Worm (Caenorhabditis elegans) whole organism, late embryonic: ENCODE measurements around the gene cyp-33C9.

Experiments
- C38D4.7 ChIP-seq: fragments of 200-800 bp; sonication (Bioruptor generic); optimal IDR thresholded peaks from 2 replicates; lab custom pipeline; 2018; ENCODE audit warnings: mild to moderate bottlenecking, missing genetic modification characterization, moderate library complexity, missing compliant biosample characterization
- T23F11.4 ChIP-seq: fragments of 200-800 bp; sonication (Bioruptor generic); optimal IDR thresholded peaks from 2 replicates; lab custom pipeline; 2018; ENCODE audit warnings: mild to moderate bottlenecking, missing genetic modification characterization, missing compliant biosample characterization
- ama-1 ChIP-seq: fragments of 150-350 bp; optimal IDR thresholded peaks from 2 replicates; lab custom pipeline; 2014
- ceh-14 ChIP-seq: sonication (generic microtip); optimal IDR thresholded peaks from 2 replicates; lab custom pipeline; 2016; ENCODE audit warnings: missing genotype, missing genetic modification characterization, missing compliant biosample characterization
- ceh-19 ChIP-seq: fragments of 200-800 bp; sonication (Bioruptor generic); optimal IDR thresholded peaks from 2 replicates; lab custom pipeline; 2018; ENCODE audit warnings: mild to moderate bottlenecking, missing genetic modification characterization, missing compliant biosample characterization
- ceh-22 ChIP-seq: sonication (generic microtip); optimal IDR thresholded peaks from 2 replicates; lab custom pipeline; 2017; ENCODE audit warnings: missing biosample characterization, missing genetic modification characterization
- ceh-45 ChIP-seq: fragments of 200-800 bp; sonication (Bioruptor generic); IDR thresholded peaks from 2 replicates; pipeline ENCODE4 v1.3.6; 2022; ENCODE audit warnings: missing genetic modification reagents, missing genetic modification characterization, missing compliant biosample characterization
- ceh-48 ChIP-seq: sonication (generic microtip); optimal IDR thresholded peaks from 2 replicates; lab custom pipeline; 2016; ENCODE audit warnings: missing genetic modification characterization, inconsistent platforms, missing compliant biosample characterization
- ceh-6 ChIP-seq: fragments of 200-800 bp; sonication (Bioruptor generic); optimal IDR thresholded peaks from 2 replicates; lab custom pipeline; 2018; ENCODE audit warnings: mild to moderate bottlenecking, missing genetic modification characterization, missing compliant biosample characterization
- ceh-9 ChIP-seq: sonication (generic microtip); optimal IDR thresholded peaks from 2 replicates; lab custom pipeline; 2016; ENCODE audit warnings: mild to moderate bottlenecking, missing genetic modification characterization, inconsistent platforms, missing compliant biosample characterization
- che-1 ChIP-seq: sonication (generic microtip); optimal IDR thresholded peaks from 2 replicates; lab custom pipeline; 2016; ENCODE audit warnings: mild to moderate bottlenecking, missing genetic modification characterization, missing compliant biosample characterization
- dve-1 ChIP-seq: sonication (generic microtip); optimal IDR thresholded peaks from 2 replicates; lab custom pipeline; 2017; ENCODE audit warnings: antibody characterized with exemption, mild to moderate bottlenecking, missing genetic modification characterization, missing compliant biosample characterization
- elt-2 ChIP-seq: sonication (generic microtip); optimal IDR thresholded peaks from 2 replicates; lab custom pipeline; 2016; ENCODE audit warnings: missing genetic modification reagents, missing genetic modification characterization, missing compliant biosample characterization
- ets-4 ChIP-seq: sonication (generic microtip); optimal IDR thresholded peaks from 2 replicates; lab custom pipeline; 2016; ENCODE audit warnings: missing genetic modification characterization, missing compliant biosample characterization
- eyg-1 ChIP-seq: sonication (generic microtip); optimal IDR thresholded peaks from 2 replicates; lab custom pipeline; 2016; ENCODE audit warnings: missing genotype, missing genetic modification characterization, missing compliant biosample characterization
- hlh-13 ChIP-seq: fragments of 200-800 bp; sonication (Bioruptor generic); optimal IDR thresholded peaks from 2 replicates; lab custom pipeline; 2018; ENCODE audit warnings: mild to moderate bottlenecking, missing genetic modification characterization, missing compliant biosample characterization
- hlh-15 ChIP-seq: sonication (generic microtip); optimal IDR thresholded peaks from 2 replicates; lab custom pipeline; 2016; ENCODE audit warnings: missing genetic modification characterization, missing compliant biosample characterization
- hlh-30 ChIP-seq: sonication (generic microtip); optimal IDR thresholded peaks from 2 replicates; lab custom pipeline; 2017; ENCODE audit warnings: antibody characterized with exemption, missing genetic modification characterization, missing compliant biosample characterization; ENCODE audit not compliant: insufficient read depth
- hlh-8 ChIP-seq: sonication (generic microtip); optimal IDR thresholded peaks from 2 replicates; lab custom pipeline; 2016; ENCODE audit warnings: missing genotype, missing genetic modification characterization, missing compliant biosample characterization
- lim-6 ChIP-seq: sonication (generic microtip); optimal IDR thresholded peaks from 2 replicates; lab custom pipeline; 2016; ENCODE audit warnings: missing genetic modification characterization, missing compliant biosample characterization
- mec-3 ChIP-seq: sonication (generic microtip); optimal IDR thresholded peaks from 2 replicates; lab custom pipeline; 2016; ENCODE audit warnings: borderline replicate concordance, missing genetic modification characterization, missing compliant biosample characterization
- nhr-232 ChIP-seq: sonication (generic microtip); optimal IDR thresholded peaks from 2 replicates; lab custom pipeline; 2016; ENCODE audit warnings: missing genetic modification characterization, missing compliant biosample characterization
- npax-4 ChIP-seq: sonication (generic microtip); optimal IDR thresholded peaks from 2 replicates; lab custom pipeline; 2016; ENCODE audit warnings: missing genetic modification characterization, missing compliant biosample characterization
- pag-3 ChIP-seq: sonication (generic microtip); optimal IDR thresholded peaks from 2 replicates; lab custom pipeline; 2016; ENCODE audit warnings: missing compliant biosample characterization, missing genetic modification characterization, borderline replicate concordance
- pat-9 ChIP-seq: fragments of 200-800 bp; sonication (Bioruptor generic); optimal IDR thresholded peaks from 2 replicates; lab custom pipeline; 2018; ENCODE audit warnings: mild to moderate bottlenecking, missing genetic modification characterization, moderate library complexity, missing compliant biosample characterization
- pha-4 ChIP-seq: fragments of 150-350 bp; optimal IDR thresholded peaks from 2 replicates; lab custom pipeline; 2018; ENCODE audit warnings: missing biosample characterization, missing genetic modification reagents, missing genetic modification characterization
- pqm-1 ChIP-seq: sonication (generic microtip); optimal IDR thresholded peaks from 2 replicates; lab custom pipeline; 2016; ENCODE audit warnings: missing genetic modification characterization, missing compliant biosample characterization
- sdc-2 ChIP-seq: sonication (generic microtip); optimal IDR thresholded peaks from 2 replicates; lab custom pipeline; 2016; ENCODE audit warnings: missing genotype, missing genetic modification characterization, missing compliant biosample characterization
- syd-9 ChIP-seq: sonication (generic microtip); optimal IDR thresholded peaks from 2 replicates; lab custom pipeline; 2016; ENCODE audit warnings: mild to moderate bottlenecking, missing genetic modification characterization, moderate library complexity, missing compliant biosample characterization
- tbx-2 ChIP-seq: sonication (generic microtip); optimal IDR thresholded peaks from 2 replicates; lab custom pipeline; 2016; ENCODE audit warnings: missing genetic modification characterization, missing compliant biosample characterization
- tbx-7 ChIP-seq: sonication (generic microtip); optimal IDR thresholded peaks from 2 replicates; lab custom pipeline; 2016; ENCODE audit warnings: missing genotype, missing genetic modification characterization, missing compliant biosample characterization
- ttx-3 ChIP-seq: sonication (generic microtip); optimal IDR thresholded peaks from 2 replicates; lab custom pipeline; 2016; ENCODE audit warnings: missing genetic modification reagents, missing genetic modification characterization, missing compliant biosample characterization
- unc-3 ChIP-seq, 2 experiments: fragments of 200-800 bp in 1 of 2; sonication (Bioruptor generic) in 1 of 2; sonication (generic microtip) in 1 of 2; conservative IDR thresholded peaks in 1 of 2; optimal IDR thresholded peaks in 1 of 2; 2 replicates each; pipeline versions ENCODE4 v1.3.6 to Lab custom; 2016 to 2022; ENCODE audit warnings: missing compliant biosample characterization in 2 of 2, missing genetic modification characterization in 2 of 2, missing genetic modification reagents in 1 of 2
- ztf-16 ChIP-seq: sonication (generic microtip); optimal IDR thresholded peaks from 2 replicates; lab custom pipeline; 2017; ENCODE audit warnings: missing genetic modification characterization, missing compliant biosample characterization

Gene cyp-33C9

ce11 chrV:3122403-3122802 is 28.0 kb upstream of the cyp-33C9 start:
- no peak for TF ChIP-seq npax-4 (tag; lab: Kevin White, UChicago)
- no peak for TF ChIP-seq ceh-45 (GFP tag; lab: Robert Waterston, UW)
- TF ChIP-seq syd-9 (tag; lab: Kevin White, UChicago): no peak

ce11 chrV:3121743-3122142 is 27.4 kb upstream of the cyp-33C9 start, which contains the start of gene srt-56:
TSS of gene srt-56 (minus strand) at chrV:3121843.
- TF ChIP-seq ceh-48 (tag; lab: Kevin White, UChicago): no peak
- TF ChIP-seq ets-4 (tag; lab: Kevin White, UChicago): no peak
- TF ChIP-seq ceh-22: no peak
- TF ChIP-seq pha-4 (tag; lab: Kevin White, UChicago): no peak
- no peak for TF ChIP-seq ceh-14
- no peak for TF ChIP-seq T23F11.4 (GFP tag; lab: Kevin White, UChicago)
- TF ChIP-seq tbx-7: no peak
- no peak for TF ChIP-seq elt-2 (tag; lab: Kevin White, UChicago)
- no peak for TF ChIP-seq unc-3 (GFP tag; conservative IDR thresholded peaks at IDR 0.05; lab: Robert Waterston, UW)
- no peak for TF ChIP-seq unc-3 (tag; optimal IDR thresholded peaks at IDR 0.05; lab: Kevin White, UChicago)
- no peak for TF ChIP-seq ceh-6
- no peak for TF ChIP-seq dve-1 (tag; lab: Kevin White, UChicago)
- TF ChIP-seq hlh-13: no peak
- no peak for TF ChIP-seq C38D4.7 (GFP tag; lab: Kevin White, UChicago)
- no peak for TF ChIP-seq mec-3 (tag; lab: Kevin White, UChicago)
- TF ChIP-seq tbx-2 (tag; lab: Kevin White, UChicago): no peak
- no peak for TF ChIP-seq ztf-16 (tag; lab: Kevin White, UChicago)
- no peak for TF ChIP-seq hlh-8
- TF ChIP-seq ttx-3 (tag; lab: Kevin White, UChicago): no peak
- no peak for TF ChIP-seq lim-6 (tag; lab: Kevin White, UChicago)
- no peak for TF ChIP-seq ceh-19 (GFP tag; lab: Kevin White, UChicago)
- TF ChIP-seq, all 69 proteins: peak for 0

ce11 chrV:3119185-3119584 is 24.8 kb upstream of the cyp-33C9 start:
- no peak for TF ChIP-seq syd-9 (tag; lab: Kevin White, UChicago)
- TF ChIP-seq unc-3 (GFP tag; conservative IDR thresholded peaks at IDR 0.05; lab: Robert Waterston, UW): no peak
- TF ChIP-seq unc-3 (tag; optimal IDR thresholded peaks at IDR 0.05; lab: Kevin White, UChicago): no peak
- no peak for TF ChIP-seq mec-3 (tag; lab: Kevin White, UChicago)
- TF ChIP-seq hlh-15 (tag; lab: Kevin White, UChicago): no peak
- no peak for TF ChIP-seq che-1 (tag; lab: Kevin White, UChicago)
- TF ChIP-seq nhr-232 (tag; lab: Kevin White, UChicago): no peak
- TF ChIP-seq tbx-2 (tag; lab: Kevin White, UChicago): no peak
- TF ChIP-seq sdc-2 (tag; lab: Kevin White, UChicago): no peak
- TF ChIP-seq pqm-1 (tag; lab: Kevin White, UChicago): no peak
- TF ChIP-seq ets-4 (tag; lab: Kevin White, UChicago): no peak
- TF ChIP-seq hlh-30 (tag; lab: Kevin White, UChicago): no peak
- no peak for TF ChIP-seq ceh-9 (tag; lab: Kevin White, UChicago)
- TF ChIP-seq eyg-1 (tag; lab: Kevin White, UChicago): no peak
- no peak for TF ChIP-seq pag-3 (tag; lab: Kevin White, UChicago)

DNA sequence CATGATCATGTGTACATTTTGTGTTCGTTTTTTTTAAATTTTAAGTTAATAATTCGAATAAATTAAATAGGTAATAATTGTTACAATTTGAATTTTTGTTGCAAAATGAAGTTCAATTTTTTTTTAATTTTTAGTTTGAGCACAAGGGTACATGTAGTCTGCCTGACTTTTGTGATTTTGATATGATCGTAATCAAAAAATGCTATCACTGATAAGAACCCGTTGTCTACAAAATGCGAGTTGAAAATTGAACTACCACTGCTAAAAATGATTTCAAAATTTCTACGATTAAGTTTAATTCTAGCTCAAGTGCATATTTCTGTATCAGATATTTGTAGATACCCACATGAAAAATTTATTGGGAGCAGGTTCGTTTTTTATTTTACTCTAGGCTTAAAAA is 23.8 kb upstream of the cyp-33C9 start, which contains the start of gene clec-210:
TSS of gene clec-210 (plus strand) at position 211 of the 400 bp plus-strand sequence.
- TF ChIP-seq elt-2 (tag; lab: Kevin White, UChicago): peak; percentile 1
- no peak for TF ChIP-seq ztf-16 (tag; lab: Kevin White, UChicago)

ce11 chrV:3114973-3115372 is 20.6 kb upstream of the cyp-33C9 start, which contains the start of gene Y73C8C.3:
TSS of gene Y73C8C.3 (plus strand) at chrV:3115273.
- no peak for TF ChIP-seq pat-9
- TF ChIP-seq ama-1 (lab: Kevin White, UChicago): no peak
- TF ChIP-seq C38D4.7 (GFP tag; lab: Kevin White, UChicago): no peak
- no peak for TF ChIP-seq dve-1 (tag; lab: Kevin White, UChicago)
